Worm (Caenorhabditis elegans) whole organism, L4 larva: ENCODE results near the gene mrpl-1.

ENCODE experiments used
- Y75B8A.6 ChIP-seq: fragments of 200-800 bp; sonication (Bioruptor generic); IDR thresholded peaks from 2 replicates; pipeline ENCODE4 v1.3.6; 2022; ENCODE audit warnings: missing genetic modification reagents, missing genetic modification characterization, missing compliant biosample characterization
- aha-1 ChIP-seq: fragments of 150-350 bp; peaks from one replicate; lab custom pipeline; 2014; ENCODE audit warnings: missing biosample characterization, missing genetic modification characterization
- ceh-32 ChIP-seq: sonication (generic microtip); optimal IDR thresholded peaks from 2 replicates; lab custom pipeline; 2016; ENCODE audit warnings: mild to moderate bottlenecking, missing genetic modification characterization, missing compliant biosample characterization; ENCODE audit not compliant: poor library complexity
- dmd-6 ChIP-seq: fragments of 200-800 bp; sonication (Bioruptor generic); IDR thresholded peaks from 2 replicates; pipeline ENCODE4 v1.3.6; 2022; ENCODE audit warnings: missing genetic modification reagents, missing genetic modification characterization, missing compliant biosample characterization
- nhr-42 ChIP-seq: fragments of 200-800 bp; sonication (Bioruptor generic); IDR thresholded peaks from 2 replicates; pipeline ENCODE4 v1.3.6; 2022; ENCODE audit warnings: missing genetic modification characterization, missing compliant biosample characterization
- nhr-77 ChIP-seq: fragments of 150-350 bp; optimal IDR thresholded peaks from 2 replicates; lab custom pipeline; 2014; ENCODE audit warnings: missing biosample characterization, missing genetic modification characterization
- zag-1 ChIP-seq: fragments of 150-350 bp; optimal IDR thresholded peaks from 2 replicates; lab custom pipeline; 2014; ENCODE audit warnings: missing biosample characterization, missing genetic modification characterization

DNA sequence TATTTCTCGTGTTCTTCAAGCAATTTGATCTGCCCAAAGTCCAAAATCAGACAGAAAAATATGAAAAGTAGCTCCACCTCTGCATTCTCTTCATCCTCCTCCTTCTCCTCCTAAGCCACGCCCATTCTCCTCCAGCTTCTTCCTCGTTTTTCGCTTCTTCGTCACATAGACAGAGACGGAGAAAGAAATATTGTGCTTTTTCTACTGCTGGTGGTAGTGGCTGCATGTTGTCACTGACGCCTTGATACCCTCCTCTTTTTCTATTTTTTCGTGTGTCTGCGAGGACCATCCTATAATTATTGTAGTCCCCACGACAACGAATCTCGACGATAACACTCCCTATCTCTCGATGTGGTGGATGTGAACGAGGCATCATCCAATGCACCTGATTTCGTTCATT lies 50.9 kb downstream of the mrpl-1 start, which contains the start of gene C08G9.1:
- no peak for TF ChIP-seq aha-1 (tag; lab: Kevin White, UChicago)
- TF ChIP-seq ceh-32 (tag; lab: Kevin White, UChicago), result no peak
- no peak for TF ChIP-seq nhr-77 (tag; lab: Kevin White, UChicago)
- TF ChIP-seq Y75B8A.6 (GFP tag; lab: Robert Waterston, UW), result no peak
- no peak for TF ChIP-seq zag-1
- no peak for TF ChIP-seq dmd-6 (GFP tag; lab: Robert Waterston, UW)
- no peak for TF ChIP-seq nhr-42 (GFP tag; lab: Robert Waterston, UW)
